Fruit fly (Drosophila melanogaster) whole organism, embryonic: ENCODE measurements around the gene CG4297.

ENCODE experiments used
- Atf-2 ChIP-seq: fragments of 200-800 bp; sonication (Bioruptor generic); optimal IDR thresholded peaks from 2 replicates; lab custom pipeline; 2016; ENCODE audit warnings: missing biosample characterization, missing genetic modification characterization
- Bgb ChIP-seq: fragments of 200-800 bp; sonication (Bioruptor generic); IDR thresholded peaks from 2 replicates; pipeline ENCODE4 v1.3.6; 2022; ENCODE audit warnings: missing biosample characterization, missing genetic modification characterization; ENCODE audit not compliant: partially characterized antibody
- CG10366 ChIP-seq: fragments of 200-800 bp; sonication (Bioruptor generic); IDR thresholded peaks from 2 replicates; pipeline ENCODE4 v1.3.6; 2022; ENCODE audit warnings: missing biosample characterization, missing genetic modification characterization
- CG10462 ChIP-seq: fragments of 200-800 bp; sonication (Bioruptor generic); optimal IDR thresholded peaks from 2 replicates; lab custom pipeline; 2016; ENCODE audit warnings: missing biosample characterization, missing genetic modification characterization
- CG11247 ChIP-seq: fragments of 200-800 bp; sonication (Bioruptor generic); IDR thresholded peaks from 2 replicates; pipeline ENCODE4 v1.3.6; 2022; ENCODE audit warnings: missing biosample characterization, missing genetic modification characterization
- CG11504 ChIP-seq: fragments of 200-800 bp; sonication (Bioruptor generic); optimal IDR thresholded peaks from 3 replicates; lab custom pipeline; 2019; ENCODE audit warnings: missing biosample characterization, mild to moderate bottlenecking, missing genetic modification characterization, moderate library complexity
- CG12219 ChIP-seq: fragments of 200-800 bp; sonication (Bioruptor generic); optimal IDR thresholded peaks from 3 replicates; lab custom pipeline; 2018; ENCODE audit warnings: missing biosample characterization, mild to moderate bottlenecking, missing genetic modification characterization
- CG12299 ChIP-seq: fragments of 200-800 bp; sonication (Bioruptor generic); optimal IDR thresholded peaks from 2 replicates; lab custom pipeline; 2018; ENCODE audit warnings: missing biosample characterization, mild to moderate bottlenecking, missing genetic modification characterization
- CG12659 ChIP-seq: fragments of 200-800 bp; sonication (Bioruptor generic); optimal IDR thresholded peaks from 3 replicates; lab custom pipeline; 2017; ENCODE audit warnings: mild to moderate bottlenecking, missing biosample characterization, missing genetic modification reagents, missing genetic modification characterization
- CG14667 ChIP-seq: fragments of 200-800 bp; sonication (Bioruptor generic); IDR thresholded peaks from 2 replicates; pipeline ENCODE4 v1.3.6; 2022; ENCODE audit warnings: missing biosample characterization, missing genetic modification characterization
- CG1529 ChIP-seq: fragments of 200-800 bp; sonication (Bioruptor generic); optimal IDR thresholded peaks from 3 replicates; lab custom pipeline; 2018; ENCODE audit warnings: missing biosample characterization, missing genetic modification characterization
- CG1647 ChIP-seq: fragments of 200-800 bp; sonication (Bioruptor generic); optimal IDR thresholded peaks from 3 replicates; lab custom pipeline; 2016; ENCODE audit warnings: missing biosample characterization, missing genetic modification characterization
- CG2202 ChIP-seq: fragments of 200-800 bp; sonication (Bioruptor generic); optimal IDR thresholded peaks from 2 replicates; lab custom pipeline; 2018; ENCODE audit warnings: missing biosample characterization, mild to moderate bottlenecking, missing genetic modification characterization
- CG31441 ChIP-seq: fragments of 200-800 bp; sonication (Bioruptor generic); IDR thresholded peaks from 2 replicates; pipeline ENCODE4 v1.3.6; 2022; ENCODE audit warnings: missing biosample characterization, missing genetic modification characterization
- CG3838 ChIP-seq: fragments of 200-800 bp; sonication (Bioruptor generic); optimal IDR thresholded peaks from 3 replicates; lab custom pipeline; 2016; ENCODE audit warnings: missing biosample characterization, missing genetic modification characterization
- CG4360 ChIP-seq: fragments of 200-800 bp; sonication (Bioruptor generic); IDR thresholded peaks from 2 replicates; pipeline ENCODE4 v1.3.6; 2022; ENCODE audit warnings: missing biosample characterization, missing genetic modification characterization
- CG6765 ChIP-seq: fragments of 200-800 bp; sonication (Bioruptor generic); optimal IDR thresholded peaks from 3 replicates; lab custom pipeline; 2017; ENCODE audit warnings: missing biosample characterization, mild to moderate bottlenecking, missing genetic modification characterization
- CG6813 ChIP-seq: fragments of 200-800 bp; sonication (Bioruptor generic); optimal IDR thresholded peaks from 2 replicates; lab custom pipeline; 2017; ENCODE audit warnings: missing biosample characterization, missing genetic modification characterization, mild to moderate bottlenecking, moderate library complexity, missing genetic modification reagents
- CG8388 ChIP-seq: fragments of 200-800 bp; sonication (Bioruptor generic); optimal IDR thresholded peaks from 2 replicates; lab custom pipeline; 2019; ENCODE audit warnings: missing biosample characterization, mild to moderate bottlenecking, missing genetic modification characterization, moderate library complexity
- CG8478 ChIP-seq: fragments of >200 bp; optimal IDR thresholded peaks from 2 replicates; lab custom pipeline; 2018
- Dfd ChIP-seq, 2 experiments: fragments of >200 bp; optimal IDR thresholded peaks; 2 replicates each; lab custom pipeline; 2017; ENCODE audit warnings: missing biosample characterization in 2 of 2, missing genetic modification characterization in 2 of 2
- Doc3 ChIP-seq: fragments of 200-800 bp; sonication (Bioruptor generic); IDR thresholded peaks from 3 replicates; pipeline ENCODE4 v1.3.6; 2022; ENCODE audit warnings: missing biosample characterization, missing genetic modification characterization; ENCODE audit not compliant: partially characterized antibody
- Ets65A ChIP-seq: fragments of 200-800 bp; sonication (Bioruptor generic); peaks from one replicate; lab custom pipeline; 2016; ENCODE audit warnings: missing biosample characterization, missing genetic modification characterization
- Gug ChIP-seq: fragments of 200-800 bp; sonication (Bioruptor generic); IDR thresholded peaks from 4 replicates; pipeline ENCODE4 v1.3.6; 2022; ENCODE audit warnings: missing biosample characterization, missing genetic modification characterization
- HLHmδ ChIP-seq: fragments of 200-800 bp; sonication (Bioruptor generic); optimal IDR thresholded peaks from 2 replicates; lab custom pipeline; 2018; ENCODE audit warnings: missing biosample characterization, mild to moderate bottlenecking, missing genetic modification characterization, moderate library complexity
- Hr51 ChIP-seq, 2 experiments: fragments of 200-800 bp; sonication (Bioruptor generic); optimal IDR thresholded peaks; 2 replicates in 1 of 2; 3 replicates in 1 of 2; lab custom pipeline; 2016 to 2018; ENCODE audit warnings: missing biosample characterization in 2 of 2, missing genetic modification characterization in 2 of 2, mild to moderate bottlenecking in 1 of 2, moderate library complexity in 1 of 2
- Jarid2 ChIP-seq: fragments of 200-800 bp; sonication (Bioruptor generic); optimal IDR thresholded peaks from 3 replicates; lab custom pipeline; 2017; ENCODE audit warnings: mild to moderate bottlenecking, missing biosample characterization, missing genetic modification reagents, missing genetic modification characterization
- Mes4 ChIP-seq: fragments of 200-800 bp; sonication (Bioruptor generic); optimal IDR thresholded peaks from 2 replicates; lab custom pipeline; 2016; ENCODE audit warnings: missing biosample characterization, missing genetic modification characterization
- Nf-YA ChIP-seq: fragments of 200-800 bp; sonication (Bioruptor generic); IDR thresholded peaks from 2 replicates; pipeline ENCODE4 v1.3.6; 2022; ENCODE audit warnings: missing biosample characterization, missing genetic modification characterization
- Nf-YC ChIP-seq: fragments of 200-800 bp; optimal IDR thresholded peaks from 3 replicates; lab custom pipeline; 2019; ENCODE audit warnings: missing biosample characterization, mild to moderate bottlenecking, missing genetic modification characterization, moderate library complexity
- Oli ChIP-seq: fragments of 200-800 bp; sonication (Bioruptor generic); optimal IDR thresholded peaks from 2 replicates; lab custom pipeline; 2018; ENCODE audit warnings: missing biosample characterization, mild to moderate bottlenecking, missing genetic modification characterization, moderate library complexity
- Rfx ChIP-seq: fragments of 200-800 bp; sonication (Bioruptor generic); IDR thresholded peaks from 2 replicates; pipeline ENCODE4 v1.3.6; 2022; ENCODE audit warnings: missing biosample characterization, missing genetic modification characterization
- Sox102F ChIP-seq: fragments of 200-800 bp; sonication (Bioruptor generic); optimal IDR thresholded peaks from 2 replicates; lab custom pipeline; 2018; ENCODE audit warnings: missing biosample characterization, mild to moderate bottlenecking, missing genetic modification characterization, moderate library complexity
- Ssrp ChIP-seq: fragments of 200-800 bp; sonication (Bioruptor generic); optimal IDR thresholded peaks from 2 replicates; lab custom pipeline; 2018; ENCODE audit warnings: missing biosample characterization, mild to moderate bottlenecking, missing genetic modification characterization, moderate library complexity
- ap ChIP-seq: fragments of 200-800 bp; sonication (Bioruptor generic); IDR thresholded peaks from 2 replicates; pipeline ENCODE4 v1.3.6; 2022; ENCODE audit warnings: missing biosample characterization, missing genetic modification characterization
- esg ChIP-seq: fragments of 200-800 bp; sonication (Bioruptor generic); conservative IDR thresholded peaks from 2 replicates; pipeline ENCODE4 v1.3.6; 2022; ENCODE audit warnings: missing biosample characterization, missing genetic modification characterization
- eve ChIP-seq, 2 experiments: fragments of >200 bp; optimal IDR thresholded peaks; 2 replicates each; lab custom pipeline; 2017; ENCODE audit warnings: missing biosample characterization in 2 of 2, missing genetic modification characterization in 2 of 2
- fd3F ChIP-seq: fragments of 200-800 bp; sonication (Bioruptor generic); optimal IDR thresholded peaks from 2 replicates; lab custom pipeline; 2018; ENCODE audit warnings: missing biosample characterization, mild to moderate bottlenecking, missing genetic modification characterization, moderate library complexity
- grn ChIP-seq: fragments of 200-800 bp; sonication (Bioruptor generic); optimal IDR thresholded peaks from 3 replicates; lab custom pipeline; 2017; ENCODE audit warnings: missing biosample characterization, missing genetic modification characterization
- nerfin-1 ChIP-seq: fragments of 200-800 bp; sonication (Bioruptor generic); optimal IDR thresholded peaks from 3 replicates; lab custom pipeline; 2019; ENCODE audit warnings: missing biosample characterization, mild to moderate bottlenecking, missing genetic modification characterization, moderate library complexity
- nom ChIP-seq: fragments of 200-800 bp; sonication (Bioruptor generic); optimal IDR thresholded peaks from 2 replicates; lab custom pipeline; 2017; ENCODE audit warnings: missing biosample characterization, missing genetic modification characterization, mild to moderate bottlenecking, moderate library complexity, missing genetic modification reagents
- oc ChIP-seq: fragments of 200-800 bp; sonication (Bioruptor generic); optimal IDR thresholded peaks from 2 replicates; lab custom pipeline; 2018; ENCODE audit warnings: missing biosample characterization, mild to moderate bottlenecking, missing genetic modification characterization, moderate library complexity
- psq ChIP-seq: fragments of 200-800 bp; sonication (Bioruptor generic); optimal IDR thresholded peaks from 2 replicates; lab custom pipeline; 2017; ENCODE audit warnings: missing biosample characterization, missing genetic modification characterization
- ranshi ChIP-seq: fragments of 200-800 bp; sonication (Bioruptor generic); IDR thresholded peaks from 2 replicates; pipeline ENCODE4 v1.3.6; 2022; ENCODE audit warnings: missing biosample characterization, missing genetic modification characterization
- schlank ChIP-seq: fragments of 200-800 bp; sonication (Bioruptor generic); optimal IDR thresholded peaks from 2 replicates; lab custom pipeline; 2018; ENCODE audit warnings: missing biosample characterization, mild to moderate bottlenecking, missing genetic modification characterization
- ssp ChIP-seq: fragments of 200-800 bp; sonication (Bioruptor generic); IDR thresholded peaks from 2 replicates; pipeline ENCODE4 v1.3.6; 2022; ENCODE audit warnings: missing biosample characterization, missing genetic modification characterization
- stwl ChIP-seq: fragments of 200-800 bp; sonication (Bioruptor generic); optimal IDR thresholded peaks from 3 replicates; lab custom pipeline; 2018; ENCODE audit warnings: missing biosample characterization, mild to moderate bottlenecking, missing genetic modification characterization, moderate library complexity
- tgo ChIP-seq: fragments of 200-800 bp; sonication (Bioruptor generic); IDR thresholded peaks from 3 replicates; pipeline ENCODE4 v1.3.6; 2022; ENCODE audit warnings: missing biosample characterization, missing genetic modification characterization
- trh ChIP-seq: fragments of 200-800 bp; sonication (Bioruptor generic); optimal IDR thresholded peaks from 2 replicates; lab custom pipeline; 2016; ENCODE audit warnings: missing biosample characterization, missing genetic modification characterization
- wor ChIP-seq: fragments of 200-800 bp; sonication (Bioruptor generic); IDR thresholded peaks from 2 replicates; pipeline ENCODE4 v1.3.6; 2022; ENCODE audit warnings: missing biosample characterization, missing genetic modification characterization

Gene CG4297

DNA sequence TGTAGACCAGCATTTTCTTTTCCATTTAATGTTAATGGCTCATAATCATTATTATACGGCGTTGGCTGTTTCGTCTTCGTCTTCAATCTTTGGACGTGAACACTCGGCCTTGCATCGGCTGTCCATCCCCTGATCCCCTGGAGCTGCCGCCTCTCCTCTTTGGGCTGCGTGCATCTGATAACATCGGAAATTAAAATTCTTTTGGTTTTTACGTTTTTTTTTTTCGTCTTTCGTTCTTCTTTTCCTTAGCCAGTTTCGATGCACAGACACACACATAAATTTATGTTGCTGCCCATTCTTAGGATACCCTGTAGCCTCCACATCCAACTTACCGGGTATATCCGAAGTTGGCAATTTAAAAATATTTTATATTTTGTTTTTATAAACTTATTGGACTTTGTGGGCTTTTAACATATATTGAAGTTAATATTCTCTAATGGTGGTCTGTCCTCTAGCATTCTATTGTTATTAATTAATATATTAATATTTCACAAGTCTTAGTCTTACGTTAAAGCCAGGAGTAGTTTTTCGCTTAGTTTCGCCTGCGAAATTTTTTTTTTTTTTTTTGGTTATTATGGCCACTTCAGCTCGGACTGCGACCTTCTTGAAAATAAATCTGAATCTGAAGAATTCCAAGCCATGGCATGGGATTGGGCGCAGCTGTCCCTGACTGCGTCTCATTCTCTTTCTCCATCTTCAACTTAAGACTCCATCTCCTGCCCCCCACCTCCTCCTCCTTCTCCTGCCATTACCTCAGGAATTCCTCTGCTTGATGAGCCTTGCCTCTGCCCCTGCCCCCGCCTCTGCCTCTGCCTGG lies 31.2 kb downstream of the CG4297 start (continued):
- no peak for TF ChIP-seq CG6813 (GFP tag; lab: Kevin White, UChicago)
- TF ChIP-seq CG10462 (GFP tag; lab: Kevin White, UChicago), result no peak
- no peak for TF ChIP-seq Doc3 (GFP tag; lab: Robert Waterston, UW)
- peak; percentile 24; the same call in 1 of the 2 replicates for TF ChIP-seq ranshi (GFP tag; lab: Robert Waterston, UW)
- no peak for TF ChIP-seq Bgb (GFP tag; lab: Robert Waterston, UW)
- TF ChIP-seq Mes4, result no peak
- TF ChIP-seq Atf-2, result no peak
- no peak for TF ChIP-seq trh (GFP tag; lab: Kevin White, UChicago)
- TF ChIP-seq tgo (GFP tag; lab: Robert Waterston, UW), result no peak; the same call in 2 of the 3 replicates
- TF ChIP-seq CG10366 (GFP tag; lab: Robert Waterston, UW), result no peak
- peak; percentile 34 for TF ChIP-seq psq (GFP tag; lab: Kevin White, UChicago)
- TF ChIP-seq Dfd (GFP tag; optimal IDR thresholded peaks at IDR 0.05; lab: Kevin White, UChicago), result no peak
- no peak for TF ChIP-seq CG14667 (GFP tag; lab: Robert Waterston, UW)
- peak; percentile 76 for TF ChIP-seq Ssrp (tag; lab: Kevin White, UChicago)
- TF ChIP-seq CG11504 (tag; lab: Kevin White, UChicago), result peak; percentile 39
- no peak for TF ChIP-seq CG12299
- no peak for TF ChIP-seq CG8478
- no peak for TF ChIP-seq Gug (GFP tag; lab: Robert Waterston, UW)
- TF ChIP-seq ssp (GFP tag; lab: Robert Waterston, UW), result no peak
- TF ChIP-seq CG3838, result no peak
- TF ChIP-seq Nf-YA (GFP tag; lab: Robert Waterston, UW), result no peak
- no peak for TF ChIP-seq CG1647
- TF ChIP-seq CG8388 (GFP tag; lab: Kevin White, UChicago), result peak; percentile 58
- TF ChIP-seq CG6765 (GFP tag; lab: Kevin White, UChicago), result no peak
- TF ChIP-seq CG11247, result no peak
- TF ChIP-seq fd3F, result no peak
- TF ChIP-seq CG4360 (GFP tag; lab: Robert Waterston, UW), result no peak
- no peak for TF ChIP-seq oc (tag; lab: Kevin White, UChicago)
- TF ChIP-seq Sox102F, result peak; percentile 12
- TF ChIP-seq stwl (tag; lab: Kevin White, UChicago), result peak; percentile 21
- TF ChIP-seq Ets65A, result no peak
- TF ChIP-seq eve (GFP tag; optimal IDR thresholded peaks at IDR 0.05; lab: Kevin White, UChicago), result no peak
- TF ChIP-seq Nf-YC, result no peak
- no peak for TF ChIP-seq HLHmδ (GFP tag; lab: Kevin White, UChicago)
- peak; percentile 66 for TF ChIP-seq CG31441 (GFP tag; lab: Robert Waterston, UW)
- TF ChIP-seq CG2202 (tag; lab: Kevin White, UChicago), result peak; percentile 58
- TF ChIP-seq Hr51 (GFP tag; optimal IDR thresholded peaks at IDR 0.05; lab: Kevin White, UChicago), result no peak
- TF ChIP-seq Oli (tag; lab: Kevin White, UChicago), result peak; percentile 62
- no peak for TF ChIP-seq CG12659 (GFP tag; lab: Kevin White, UChicago)
- TF ChIP-seq grn, result peak; percentile 67
- TF ChIP-seq ap (GFP tag; lab: Robert Waterston, UW), result no peak
- peak; percentile 17; the same call in 1 of the 2 replicates for TF ChIP-seq esg (GFP tag; lab: Robert Waterston, UW)
- no peak for TF ChIP-seq CG12219 (GFP tag; lab: Kevin White, UChicago)
- no peak for TF ChIP-seq wor (GFP tag; lab: Robert Waterston, UW)
- no peak for TF ChIP-seq Jarid2
- no peak for TF ChIP-seq schlank (tag; lab: Kevin White, UChicago)
- TF ChIP-seq nerfin-1, result no peak
- TF ChIP-seq Rfx, result no peak
- peak; percentile 43 for TF ChIP-seq CG1529 (GFP tag; lab: Kevin White, UChicago)
- peak; percentile 75 for TF ChIP-seq nom (GFP tag; lab: Kevin White, UChicago)
